Worm (Caenorhabditis elegans): ENCODE measurements around the gene K08E4.2.
A peak's percentile ranks its signal among the peaks of the same experiment; 100 is the strongest.

K08E4.2 gene

ce11 chrIV:12021360-12021759 is 35.1 kb downstream of the K08E4.2 start (continued):
- TF ChIP-seq ceh-16 (tag; optimal IDR thresholded peaks at IDR 0.05) (peak; percentile 71), ztf-4 (tag; optimal IDR thresholded peaks at IDR 0.05) (no peak), peb-1 (tag; optimal IDR thresholded peaks at IDR 0.05) (no peak), alr-1 (tag; optimal IDR thresholded peaks at IDR 0.05) (no peak), mdl-1 (tag; optimal IDR thresholded peaks at IDR 0.05) (no peak), nhr-21 (tag; optimal IDR thresholded peaks at IDR 0.05) (peak; percentile 68)

- TF ChIP-seq nhr-25 (tag; optimal IDR thresholded peaks at IDR 0.05) (no peak), dmd-4 (tag; optimal IDR thresholded peaks at IDR 0.05) (no peak), ceh-16 (tag; optimal IDR thresholded peaks at IDR 0.05) (no peak), unc-62 (GFP tag; optimal IDR thresholded peaks at IDR 0.05) (no peak), nhr-6 (tag; optimal IDR thresholded peaks at IDR 0.05) (no peak), sma-3 (GFP tag; optimal IDR thresholded peaks at IDR 0.05) (no peak), nhr-237 (tag; optimal IDR thresholded peaks at IDR 0.05) (no peak), ztf-11 (tag; optimal IDR thresholded peaks at IDR 0.05) (no peak), lin-13 (GFP tag; optimal IDR thresholded peaks at IDR 0.05) (no peak), zag-1 (tag; optimal IDR thresholded peaks at IDR 0.05) (no peak), ZK546.5 (tag; optimal IDR thresholded peaks at IDR 0.05) (no peak), F13H6.1 (tag; optimal IDR thresholded peaks at IDR 0.05) (no peak), alr-1 (tag; optimal IDR thresholded peaks at IDR 0.05) (no peak), mdl-1 (tag; optimal IDR thresholded peaks at IDR 0.05) (no peak)
Observed at ce11 chrIV:12018920-12019319, 37.5 kb downstream of the K08E4.2 start.

ce11 chrIV:12015586-12015985 is 40.9 kb downstream of the K08E4.2 start, which contains the start of gene lips-6:
Gene lips-6 (minus strand): TSS chrIV:12015686.
- TF ChIP-seq Y55F3AM.14 (GFP tag; optimal IDR thresholded peaks at IDR 0.05) (no peak), unc-62 (GFP tag; optimal IDR thresholded peaks at IDR 0.05) (no peak)

ce11 chrIV:12013120-12013519 is 43.3 kb downstream of the K08E4.2 start, which contains the start of gene spe-17:
Gene spe-17 (plus strand): TSS chrIV:12013420.
- no peak for TF ChIP-seq ztf-11 (tag; optimal IDR thresholded peaks at IDR 0.05)
- TF ChIP-seq fos-1 (tag; optimal IDR thresholded peaks at IDR 0.05): no peak
- TF ChIP-seq nhr-21 (tag; optimal IDR thresholded peaks at IDR 0.05): no peak
- no peak for TF ChIP-seq nhr-12 (tag; optimal IDR thresholded peaks at IDR 0.05)
- no peak for TF ChIP-seq peb-1 (tag; optimal IDR thresholded peaks at IDR 0.05)
- no peak for TF ChIP-seq sma-3 (GFP tag; optimal IDR thresholded peaks at IDR 0.05)
- TF ChIP-seq nhr-11 (tag; optimal IDR thresholded peaks at IDR 0.05): no peak
- TF ChIP-seq ceh-82 (tag; optimal IDR thresholded peaks at IDR 0.05): no peak
- no peak for TF ChIP-seq nhr-237 (tag; optimal IDR thresholded peaks at IDR 0.05)

ce11 chrIV:12012439-12013003 is 43.9 kb downstream of the K08E4.2 start:
- peak; percentile 18 for TF ChIP-seq mab-5 (tag; optimal IDR thresholded peaks at IDR 0.05)
- no peak for TF ChIP-seq aly-2 (tag; optimal IDR thresholded peaks at IDR 0.05)
- TF ChIP-seq zag-1 (tag; optimal IDR thresholded peaks at IDR 0.05): no peak
- TF ChIP-seq nhr-129 (tag; optimal IDR thresholded peaks at IDR 0.05): peak; percentile 72
- peak in 1 of 2 experiments; percentile 6 for TF ChIP-seq lsy-2 (tag; optimal IDR thresholded peaks at IDR 0.05)
- TF ChIP-seq sma-9 (GFP tag; optimal IDR thresholded peaks at IDR 0.05): peak; percentile 68
- TF ChIP-seq sma-9 (tag; optimal IDR thresholded peaks at IDR 0.05): no peak
- peak; percentile 80 for TF ChIP-seq F13H6.1 (tag; optimal IDR thresholded peaks at IDR 0.05)
- TF ChIP-seq gmeb-1 (tag; optimal IDR thresholded peaks at IDR 0.05): no peak
- no peak for TF ChIP-seq dmd-4 (tag; optimal IDR thresholded peaks at IDR 0.05)

ce11 chrIV:12010859-12011258 is 45.6 kb downstream of the K08E4.2 start, which contains the start of the genes ZK617.26 and unc-22:
Gene ZK617.26 (minus strand): TSS chrIV:12010959.
Gene unc-22 (minus strand): TSS chrIV:12011007.
- no peak for TF ChIP-seq elt-1 (tag; optimal IDR thresholded peaks at IDR 0.05)
- TF ChIP-seq F13H6.1 (tag; optimal IDR thresholded peaks at IDR 0.05): no peak
- no peak for TF ChIP-seq crh-2 (tag; optimal IDR thresholded peaks at IDR 0.05)
- no peak for TF ChIP-seq unc-55 (GFP tag; optimal IDR thresholded peaks at IDR 0.05)
- no peak for TF ChIP-seq mab-5 (tag; optimal IDR thresholded peaks at IDR 0.05)
- TF ChIP-seq ztf-11 (tag; optimal IDR thresholded peaks at IDR 0.05): no peak
- TF ChIP-seq gmeb-1 (tag; optimal IDR thresholded peaks at IDR 0.05): no peak
- TF ChIP-seq ztf-1 (GFP tag; conservative IDR thresholded peaks at IDR 0.05): no peak

Measured in whole organism, L2 larva.